Worm (Caenorhabditis elegans): ENCODE results near the gene clec-1.
A peak's percentile ranks its signal among the peaks of the same experiment; 100 is the strongest.

The clec-1 gene

ce11 chrV:5676011-5676410 lies 23.9 kb upstream of the clec-1 start, which contains the start of gene pqn-13:
Gene pqn-13, minus strand, starts transcription at chrV:5676111.
- TF ChIP-seq ztf-23 (GFP tag; IDR thresholded peaks at IDR 0.05) (no peak), klf-2 (GFP tag; conservative IDR thresholded peaks at IDR 0.05) (no peak), ztf-29 (GFP tag; IDR thresholded peaks at IDR 0.05) (no peak), T22C8.4 (GFP tag; IDR thresholded peaks at IDR 0.05) (no peak), cog-1 (tag; optimal IDR thresholded peaks at IDR 0.05) (no peak), med-1 (GFP tag; optimal IDR thresholded peaks at IDR 0.05; ENCODE audit: insufficient read depth) (no peak), flt-1 (GFP tag; IDR thresholded peaks at IDR 0.05) (no peak), ref-1 (GFP tag; conservative IDR thresholded peaks at IDR 0.05) (no peak), tab-1 (GFP tag; IDR thresholded peaks at IDR 0.05) (no peak)

ce11 chrV:5677947-5678346 lies 22.0 kb upstream of the clec-1 start:
- no peak for TF ChIP-seq tab-1 (GFP tag; IDR thresholded peaks at IDR 0.05)
- no peak for TF ChIP-seq med-1 (GFP tag; optimal IDR thresholded peaks at IDR 0.05; ENCODE audit: insufficient read depth)
- no peak for TF ChIP-seq ztf-29 (GFP tag; IDR thresholded peaks at IDR 0.05)
- no peak for TF ChIP-seq ztf-23 (GFP tag; IDR thresholded peaks at IDR 0.05)
- TF ChIP-seq flt-1 (GFP tag; IDR thresholded peaks at IDR 0.05), result no peak
- no peak for TF ChIP-seq T22C8.4 (GFP tag; IDR thresholded peaks at IDR 0.05)
- no peak for TF ChIP-seq cog-1 (tag; optimal IDR thresholded peaks at IDR 0.05)
- no peak for TF ChIP-seq ref-1 (GFP tag; conservative IDR thresholded peaks at IDR 0.05)
- no peak for TF ChIP-seq klf-2 (GFP tag; conservative IDR thresholded peaks at IDR 0.05)

- no peak for TF ChIP-seq ref-1 (GFP tag; conservative IDR thresholded peaks at IDR 0.05)
- TF ChIP-seq tab-1 (GFP tag; IDR thresholded peaks at IDR 0.05), result no peak
These were observed 17.4 kb upstream of the clec-1 start, which contains the start of gene prp-39 for ce11 chrV:5682530-5682929. Gene prp-39, minus strand, starts transcription at chrV:5682630.

- TF ChIP-seq tab-1 (GFP tag; IDR thresholded peaks at IDR 0.05), result no peak
- no peak for TF ChIP-seq klf-2 (GFP tag; conservative IDR thresholded peaks at IDR 0.05)
- TF ChIP-seq cog-1 (tag; optimal IDR thresholded peaks at IDR 0.05), result peak; percentile 39
- TF ChIP-seq ztf-29 (GFP tag; IDR thresholded peaks at IDR 0.05), result no peak
- 0 out of 2 replicates have a peak, but pooled peaks have one; percentile 27 for TF ChIP-seq flt-1 (GFP tag; IDR thresholded peaks at IDR 0.05)
- no peak for TF ChIP-seq ref-1 (GFP tag; conservative IDR thresholded peaks at IDR 0.05)
- no peak for TF ChIP-seq med-1 (GFP tag; optimal IDR thresholded peaks at IDR 0.05; ENCODE audit: insufficient read depth)
- TF ChIP-seq ztf-23 (GFP tag; IDR thresholded peaks at IDR 0.05), result no peak
These were observed 15.4 kb upstream of the clec-1 start, which contains the start of the genes hmgs-1 and F25B4.4 for ce11 chrV:5684534-5684933. Gene hmgs-1, minus strand, starts transcription at chrV:5684589. Gene F25B4.4, plus strand, starts transcription at chrV:5684873.

- TF ChIP-seq med-1 (GFP tag; optimal IDR thresholded peaks at IDR 0.05; ENCODE audit: insufficient read depth) (no peak), klf-2 (GFP tag; conservative IDR thresholded peaks at IDR 0.05) (no peak), T22C8.4 (GFP tag; IDR thresholded peaks at IDR 0.05) (no peak), flt-1 (GFP tag; IDR thresholded peaks at IDR 0.05) (no peak), ref-1 (GFP tag; conservative IDR thresholded peaks at IDR 0.05) (no peak), ztf-23 (GFP tag; IDR thresholded peaks at IDR 0.05) (no peak)
These were observed 12.6 kb upstream of the clec-1 start, which contains the start of gene F25B4.7 for ce11 chrV:5687115-5687979. Gene F25B4.7, minus strand, starts transcription at chrV:5687226.

- no peak for TF ChIP-seq klf-2 (GFP tag; conservative IDR thresholded peaks at IDR 0.05)
- no peak for TF ChIP-seq med-1 (GFP tag; optimal IDR thresholded peaks at IDR 0.05; ENCODE audit: insufficient read depth)
- no peak for TF ChIP-seq ref-1 (GFP tag; conservative IDR thresholded peaks at IDR 0.05)
- TF ChIP-seq flt-1 (GFP tag; IDR thresholded peaks at IDR 0.05), result no peak
These were observed 8.1 kb upstream of the clec-1 start, which contains the start of gene F25B4.8 for ce11 chrV:5691665-5692407. Gene F25B4.8, minus strand, starts transcription at chrV:5691715.

ce11 chrV:5693595-5693994 lies 6.4 kb upstream of the clec-1 start:
- TF ChIP-seq tab-1 (GFP tag; IDR thresholded peaks at IDR 0.05) (no peak), T22C8.4 (GFP tag; IDR thresholded peaks at IDR 0.05) (no peak), cog-1 (tag; optimal IDR thresholded peaks at IDR 0.05) (no peak), ztf-23 (GFP tag; IDR thresholded peaks at IDR 0.05) (no peak), ref-1 (GFP tag; conservative IDR thresholded peaks at IDR 0.05) (no peak), med-1 (GFP tag; optimal IDR thresholded peaks at IDR 0.05; ENCODE audit: insufficient read depth) (no peak), ztf-29 (GFP tag; IDR thresholded peaks at IDR 0.05) (no peak), flt-1 (GFP tag; IDR thresholded peaks at IDR 0.05) (no peak), klf-2 (GFP tag; conservative IDR thresholded peaks at IDR 0.05) (no peak)

- TF ChIP-seq ztf-23 (GFP tag; IDR thresholded peaks at IDR 0.05) (no peak), ztf-29 (GFP tag; IDR thresholded peaks at IDR 0.05) (no peak), klf-2 (GFP tag; conservative IDR thresholded peaks at IDR 0.05) (no peak), T22C8.4 (GFP tag; IDR thresholded peaks at IDR 0.05) (no peak), cog-1 (tag; optimal IDR thresholded peaks at IDR 0.05) (no peak), flt-1 (GFP tag; IDR thresholded peaks at IDR 0.05) (no peak), med-1 (GFP tag; optimal IDR thresholded peaks at IDR 0.05; ENCODE audit: insufficient read depth) (no peak), tab-1 (GFP tag; IDR thresholded peaks at IDR 0.05) (no peak), ref-1 (GFP tag; conservative IDR thresholded peaks at IDR 0.05) (no peak)
These were observed 4.3 kb upstream of the clec-1 start for ce11 chrV:5695635-5696034.

- TF ChIP-seq ref-1 (GFP tag; conservative IDR thresholded peaks at IDR 0.05) (no peak), tab-1 (GFP tag; IDR thresholded peaks at IDR 0.05) (no peak), cog-1 (tag; optimal IDR thresholded peaks at IDR 0.05) (no peak), klf-2 (GFP tag; conservative IDR thresholded peaks at IDR 0.05) (no peak), ztf-23 (GFP tag; IDR thresholded peaks at IDR 0.05) (no peak), med-1 (GFP tag; optimal IDR thresholded peaks at IDR 0.05; ENCODE audit: insufficient read depth) (no peak), ztf-29 (GFP tag; IDR thresholded peaks at IDR 0.05) (no peak), flt-1 (GFP tag; IDR thresholded peaks at IDR 0.05) (no peak), T22C8.4 (GFP tag; IDR thresholded peaks at IDR 0.05) (no peak)
These were observed 3.8 kb upstream of the clec-1 start for ce11 chrV:5696177-5696576.

All from whole organism, midembryonic.